Worm (Caenorhabditis elegans) whole organism, young adult: ENCODE data around the gene Y41G9A.5.

ENCODE experiments used
- C06A6.2 ChIP-seq: fragments of 200-800 bp; sonication (Bioruptor generic); conservative IDR thresholded peaks from 2 replicates; pipeline ENCODE4 v1.3.6; 2022; ENCODE audit warnings: missing genetic modification characterization, missing compliant biosample characterization
- D2030.7 ChIP-seq: fragments of 200-800 bp; sonication (Bioruptor generic); IDR thresholded peaks from 2 replicates; pipeline ENCODE4 v1.3.6; 2022; ENCODE audit warnings: missing genetic modification reagents, missing genetic modification characterization, missing compliant biosample characterization
- F10E7.11 ChIP-seq: sonication (generic microtip); optimal IDR thresholded peaks from 2 replicates; lab custom pipeline; 2017; ENCODE audit warnings: mild to moderate bottlenecking, missing genetic modification characterization, moderate library complexity, missing compliant biosample characterization
- F57C9.4 ChIP-seq: sonication (generic microtip); optimal IDR thresholded peaks from 2 replicates; lab custom pipeline; 2017; ENCODE audit warnings: mild to moderate bottlenecking, missing genetic modification characterization, missing compliant biosample characterization
- T26A5.8 ChIP-seq: sonication (generic microtip); optimal IDR thresholded peaks from 2 replicates; lab custom pipeline; 2016; ENCODE audit warnings: missing genetic modification characterization, missing compliant biosample characterization
- Y53G8AR.9 ChIP-seq: fragments of 200-800 bp; sonication (Bioruptor generic); conservative IDR thresholded peaks from 2 replicates; pipeline ENCODE4 v1.3.6; 2022; ENCODE audit warnings: missing genetic modification reagents, missing genetic modification characterization, missing compliant biosample characterization
- ama-1 ChIP-seq, 3 experiments: fragments of 150-350 bp in 1 of 3; sonication (generic microtip) in 2 of 3; optimal IDR thresholded peaks; 2 replicates each; lab custom pipeline; 2014 to 2018; ENCODE audit warnings: missing biosample characterization in 2 of 3, missing genetic modification characterization in 2 of 3, missing genetic modification reagents in 2 of 3
- athp-1 ChIP-seq: sonication (generic microtip); optimal IDR thresholded peaks from 2 replicates; lab custom pipeline; 2017; ENCODE audit warnings: mild to moderate bottlenecking, missing genetic modification characterization, missing compliant biosample characterization
- attf-6 ChIP-seq: fragments of 200-800 bp; sonication (Bioruptor generic); IDR thresholded peaks from 2 replicates; pipeline ENCODE4 v1.3.6; 2022; ENCODE audit warnings: missing genetic modification reagents, missing genetic modification characterization, missing compliant biosample characterization
- ccch-3 ChIP-seq: fragments of 200-800 bp; sonication (Bioruptor generic); optimal IDR thresholded peaks from 2 replicates; lab custom pipeline; 2018; ENCODE audit warnings: mild to moderate bottlenecking, missing genetic modification characterization, missing compliant biosample characterization
- cebp-1 ChIP-seq, 2 experiments: fragments of 200-800 bp in 1 of 2; sonication (Bioruptor generic) in 1 of 2; sonication (generic microtip) in 1 of 2; IDR thresholded peaks in 1 of 2; optimal IDR thresholded peaks in 1 of 2; 2 replicates each; pipeline versions ENCODE4 v1.3.6 to Lab custom; 2017 to 2022; ENCODE audit warnings: missing compliant biosample characterization in 2 of 2, missing genetic modification characterization in 2 of 2, mild to moderate bottlenecking in 1 of 2, missing genetic modification reagents in 1 of 2, moderate library complexity in 1 of 2
- cebp-2 ChIP-seq: fragments of 200-800 bp; sonication (Bioruptor generic); IDR thresholded peaks from 2 replicates; pipeline ENCODE4 v1.3.6; 2022; ENCODE audit warnings: missing genetic modification characterization, missing compliant biosample characterization
- ceh-58 ChIP-seq: fragments of 200-800 bp; sonication (Bioruptor generic); IDR thresholded peaks from 2 replicates; pipeline ENCODE4 v1.3.6; 2022; ENCODE audit warnings: missing genetic modification characterization, missing compliant biosample characterization
- ceh-79 ChIP-seq: sonication (generic microtip); optimal IDR thresholded peaks from 2 replicates; lab custom pipeline; 2017; ENCODE audit warnings: mild to moderate bottlenecking, missing genetic modification characterization, missing compliant biosample characterization
- dpl-1 ChIP-seq: fragments of 150-350 bp; optimal IDR thresholded peaks from 2 replicates; lab custom pipeline; 2014; ENCODE audit warnings: missing biosample characterization, missing genetic modification reagents, missing genetic modification characterization
- egrh-3 ChIP-seq: fragments of 200-800 bp; sonication (Bioruptor generic); IDR thresholded peaks from 2 replicates; pipeline ENCODE4 v1.3.6; 2022; ENCODE audit warnings: missing genetic modification reagents, missing genetic modification characterization, missing compliant biosample characterization
- ets-4 ChIP-seq: fragments of 200-800 bp; sonication (Bioruptor generic); optimal IDR thresholded peaks from 2 replicates; lab custom pipeline; 2018; ENCODE audit warnings: mild to moderate bottlenecking, missing genetic modification characterization, missing compliant biosample characterization
- fkh-3 ChIP-seq: sonication (generic microtip); optimal IDR thresholded peaks from 2 replicates; lab custom pipeline; 2016; ENCODE audit warnings: mild to moderate bottlenecking, missing genetic modification characterization, missing compliant biosample characterization
- hmg-1.2 ChIP-seq: fragments of 200-800 bp; sonication (Bioruptor generic); IDR thresholded peaks from 2 replicates; pipeline ENCODE4 v1.3.6; 2022; ENCODE audit warnings: missing genetic modification reagents, missing genetic modification characterization, missing compliant biosample characterization
- hsf-1 ChIP-seq: fragments of 200-800 bp; sonication (Bioruptor generic); IDR thresholded peaks from 2 replicates; pipeline ENCODE4 v1.3.6; 2022; ENCODE audit warnings: missing genetic modification reagents, missing genetic modification characterization, missing compliant biosample characterization
- madf-10 ChIP-seq: sonication (generic microtip); optimal IDR thresholded peaks from 2 replicates; lab custom pipeline; 2016; ENCODE audit warnings: mild to moderate bottlenecking, missing genetic modification characterization, missing compliant biosample characterization
- mcd-1 ChIP-seq: fragments of 200-800 bp; sonication (Bioruptor generic); IDR thresholded peaks from 2 replicates; pipeline ENCODE4 v1.3.6; 2022; ENCODE audit warnings: missing genetic modification reagents, missing genetic modification characterization, missing compliant biosample characterization
- mes-4 ChIP-seq: sonication (generic microtip); optimal IDR thresholded peaks from 2 replicates; lab custom pipeline; 2016; ENCODE audit warnings: missing genotype, missing genetic modification characterization, missing compliant biosample characterization
- nfya-1 ChIP-seq: sonication (generic microtip); optimal IDR thresholded peaks from 2 replicates; lab custom pipeline; 2017; ENCODE audit warnings: antibody characterized with exemption, missing compliant biosample characterization, missing genetic modification characterization, borderline replicate concordance; ENCODE audit not compliant: insufficient read depth
- rec-8 ChIP-seq, 2 experiments: sonication (generic microtip); optimal IDR thresholded peaks; 2 replicates each; lab custom pipeline; 2016; ENCODE audit warnings: mild to moderate bottlenecking in 2 of 2, missing genetic modification characterization in 2 of 2, missing genetic modification reagents in 2 of 2, missing genotype in 2 of 2, missing biosample characterization in 1 of 2, missing compliant biosample characterization in 1 of 2, moderate library complexity in 1 of 2
- rpc-1 ChIP-seq, 2 experiments: fragments of 150-350 bp in 1 of 2; sonication (generic microtip) in 1 of 2; optimal IDR thresholded peaks; 2 replicates each; lab custom pipeline; 2014 to 2018; ENCODE audit warnings: missing biosample characterization in 1 of 2, missing genetic modification characterization in 1 of 2, missing genetic modification reagents in 1 of 2, missing genotype in 1 of 2
- sea-2 ChIP-seq: fragments of 200-800 bp; sonication (Bioruptor generic); IDR thresholded peaks from 2 replicates; pipeline ENCODE4 v1.3.6; 2022; ENCODE audit warnings: missing genetic modification characterization, missing compliant biosample characterization
- snpc-4 ChIP-seq, 5 experiments: fragments of 150-350 bp in 1 of 5; sonication (generic microtip) in 4 of 5; optimal IDR thresholded peaks; 2 replicates each; lab custom pipeline; 2014 to 2018; ENCODE audit warnings: missing genetic modification characterization in 5 of 5, missing biosample characterization in 3 of 5, antibody characterized with exemption in 2 of 5, mild to moderate bottlenecking in 2 of 5, missing compliant biosample characterization in 2 of 5, missing genotype in 2 of 5, moderate library complexity in 2 of 5, missing genetic modification reagents in 1 of 5
- somi-1 ChIP-seq: fragments of 200-800 bp; sonication (Bioruptor generic); optimal IDR thresholded peaks from 2 replicates; lab custom pipeline; 2018; ENCODE audit warnings: mild to moderate bottlenecking, missing genetic modification characterization, missing compliant biosample characterization
- tbx-9 ChIP-seq: sonication (generic microtip); optimal IDR thresholded peaks from 2 replicates; lab custom pipeline; 2016; ENCODE audit warnings: borderline replicate concordance, missing genetic modification characterization, inconsistent platforms, missing compliant biosample characterization
- unc-62 ChIP-seq: fragments of 150-350 bp; optimal IDR thresholded peaks from 2 replicates; lab custom pipeline; 2014; ENCODE audit warnings: missing biosample characterization, missing genetic modification reagents, missing genetic modification characterization
- ztf-26 ChIP-seq: sonication (generic microtip); optimal IDR thresholded peaks from 2 replicates; lab custom pipeline; 2017; ENCODE audit warnings: missing genetic modification characterization, missing compliant biosample characterization

The Y41G9A.5 gene

ce11 chrX:2978100-2978499 is 31.6 kb downstream of the Y41G9A.5 start:
- no peak for TF ChIP-seq cebp-1 (GFP tag; IDR thresholded peaks at IDR 0.05; lab: Robert Waterston, UW)
- no peak for TF ChIP-seq cebp-1 (tag; optimal IDR thresholded peaks at IDR 0.05; lab: Kevin White, UChicago)
- TF ChIP-seq snpc-4 (GFP tag; optimal IDR thresholded peaks at IDR 0.05; lab: Kevin White, UChicago): no peak
- TF ChIP-seq snpc-4 (tag; optimal IDR thresholded peaks at IDR 0.05; lab: Kevin White, UChicago): peak in 2 of 4 experiments; percentile 55 to 68

- no peak for TF ChIP-seq Y53G8AR.9 (GFP tag; lab: Robert Waterston, UW)
- TF ChIP-seq cebp-1 (GFP tag; IDR thresholded peaks at IDR 0.05; lab: Robert Waterston, UW): no peak
- no peak for TF ChIP-seq cebp-1 (tag; optimal IDR thresholded peaks at IDR 0.05; lab: Kevin White, UChicago)
- TF ChIP-seq ets-4 (GFP tag; lab: Kevin White, UChicago): no peak
- TF ChIP-seq hsf-1 (GFP tag; lab: Robert Waterston, UW): no peak
- TF ChIP-seq sea-2 (GFP tag; lab: Robert Waterston, UW): no peak
- TF ChIP-seq mcd-1 (GFP tag; lab: Robert Waterston, UW): no peak
- TF ChIP-seq rec-8 (tag; optimal IDR thresholded peaks at IDR 0.05; lab: Kevin White, UChicago): no peak
- TF ChIP-seq D2030.7 (GFP tag; lab: Robert Waterston, UW): no peak
- no peak for TF ChIP-seq hmg-1.2 (GFP tag; lab: Robert Waterston, UW)
- no peak for TF ChIP-seq rpc-1 (optimal IDR thresholded peaks at IDR 0.05; lab: Kevin White, UChicago)
- no peak for TF ChIP-seq rpc-1 (tag; optimal IDR thresholded peaks at IDR 0.05; lab: Kevin White, UChicago)
- no peak for TF ChIP-seq egrh-3 (GFP tag; lab: Robert Waterston, UW)
- TF ChIP-seq attf-6 (GFP tag; lab: Robert Waterston, UW): no peak
- TF ChIP-seq ama-1 (optimal IDR thresholded peaks at IDR 0.05; lab: Kevin White, UChicago): no peak
- TF ChIP-seq ama-1 (GFP tag; optimal IDR thresholded peaks at IDR 0.05; lab: Kevin White, UChicago): no peak
- TF ChIP-seq, all 124 proteins: peak for 0
Measured at ce11 chrX:2981715-2982114, 35.2 kb downstream of the Y41G9A.5 start, which contains the start of gene nspg-5. Gene nspg-5, plus strand, starts transcription at chrX:2982015.

DNA sequence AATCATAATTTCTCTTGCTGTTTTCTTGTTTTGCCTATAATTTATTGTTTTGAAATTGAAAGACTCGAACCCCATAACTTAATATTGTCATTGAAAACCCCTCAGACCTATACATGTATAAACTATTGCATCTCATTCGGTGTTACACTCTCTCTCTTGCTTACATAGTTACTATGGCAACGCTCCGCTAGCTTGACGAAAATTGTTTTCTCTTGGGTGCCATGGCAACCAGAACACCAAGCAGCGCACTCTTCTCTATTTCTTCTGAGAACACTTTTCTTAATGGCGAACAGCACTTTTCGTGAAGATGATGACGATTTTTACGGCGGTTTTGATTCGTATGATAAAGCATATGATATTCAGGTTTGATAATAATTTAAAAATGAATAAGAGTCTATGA is 37.5 kb downstream of the Y41G9A.5 start, which contains the start of gene osm-5:
Gene osm-5 (plus strand): TSS at position 268 of the 400 bp plus-strand sequence.
- TF ChIP-seq fkh-3 (tag; lab: Kevin White, UChicago) (no peak), T26A5.8 (no peak), egrh-3 (GFP tag; lab: Robert Waterston, UW) (no peak), ccch-3 (GFP tag; lab: Kevin White, UChicago) (no peak), athp-1 (tag; lab: Kevin White, UChicago) (no peak), unc-62 (no peak), D2030.7 (GFP tag; lab: Robert Waterston, UW) (no peak), F10E7.11 (tag; lab: Kevin White, UChicago) (no peak), dpl-1 (GFP tag; lab: Kevin White, UChicago) (no peak), F57C9.4 (no peak), somi-1 (GFP tag; lab: Kevin White, UChicago) (no peak), madf-10 (tag; lab: Kevin White, UChicago) (no peak), cebp-2 (GFP tag; lab: Robert Waterston, UW) (no peak), ztf-26 (tag; lab: Kevin White, UChicago) (no peak), tbx-9 (tag; lab: Kevin White, UChicago) (no peak), sea-2 (GFP tag; lab: Robert Waterston, UW) (no peak), ets-4 (GFP tag; lab: Kevin White, UChicago) (no peak), ceh-58 (GFP tag; lab: Robert Waterston, UW) (no peak), C06A6.2 (GFP tag; lab: Robert Waterston, UW) (no peak), mes-4 (tag; lab: Kevin White, UChicago) (no peak)
- TF ChIP-seq, all 124 proteins: peak for 0

ce11 chrX:2990145-2990544 is 43.7 kb downstream of the Y41G9A.5 start:
- TF ChIP-seq ceh-79 (no peak), nfya-1 (tag; lab: Kevin White, UChicago) (no peak), snpc-4 (GFP tag; optimal IDR thresholded peaks at IDR 0.05; lab: Kevin White, UChicago) (no peak), snpc-4 (tag; optimal IDR thresholded peaks at IDR 0.05; lab: Kevin White, UChicago) (peak in 2 of 4 experiments; percentile 54 to 80)
